Worm (Caenorhabditis elegans): ENCODE data around the gene K05F6.10.

Gene K05F6.10

DNA sequence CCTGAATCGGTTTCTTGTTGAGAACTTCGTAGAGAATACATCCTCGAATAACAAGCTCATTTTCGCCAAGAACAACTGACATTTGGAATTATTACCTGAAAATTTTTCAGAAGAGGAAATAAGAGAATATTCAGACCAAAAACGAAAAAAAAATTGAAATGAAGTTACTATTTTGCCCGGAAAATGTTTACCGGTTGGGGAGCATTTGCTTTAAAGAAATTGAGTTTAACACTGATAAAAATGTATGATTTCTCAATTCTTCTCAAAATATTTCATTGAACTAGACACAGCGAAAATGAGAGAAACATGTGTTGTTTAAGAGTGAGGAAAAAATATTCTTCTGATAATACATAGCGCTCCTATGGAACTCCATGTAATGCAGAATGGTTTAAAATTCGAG lies 40.5 kb upstream of the K05F6.10 start, which contains the start of gene fbxa-165:
Gene fbxa-165 (minus strand): TSS at position 101 of the 400 bp plus-strand sequence.
- no peak for TF ChIP-seq ceh-16 (tag; optimal IDR thresholded peaks at IDR 0.05)
- no peak for TF ChIP-seq R02D3.7 (tag; optimal IDR thresholded peaks at IDR 0.05)
- no peak for TF ChIP-seq ztf-4 (tag; optimal IDR thresholded peaks at IDR 0.05)
- TF ChIP-seq ceh-82 (tag; optimal IDR thresholded peaks at IDR 0.05) = no peak
- no peak for TF ChIP-seq nhr-25 (tag; optimal IDR thresholded peaks at IDR 0.05)
- TF ChIP-seq nhr-77 (tag; optimal IDR thresholded peaks at IDR 0.05) = no peak
- TF ChIP-seq nhr-12 (tag; optimal IDR thresholded peaks at IDR 0.05) = no peak
- no peak for TF ChIP-seq peb-1 (tag; optimal IDR thresholded peaks at IDR 0.05)
- no peak for TF ChIP-seq ZK546.5 (tag; optimal IDR thresholded peaks at IDR 0.05)
- no peak for TF ChIP-seq nhr-10 (tag; optimal IDR thresholded peaks at IDR 0.05)
- TF ChIP-seq blmp-1 (tag; optimal IDR thresholded peaks at IDR 0.05; ENCODE audit: insufficient read depth) = no peak
- no peak for TF ChIP-seq mbf-1 (tag; optimal IDR thresholded peaks at IDR 0.05)
- no peak for TF ChIP-seq ztf-1 (GFP tag; conservative IDR thresholded peaks at IDR 0.05)

DNA sequence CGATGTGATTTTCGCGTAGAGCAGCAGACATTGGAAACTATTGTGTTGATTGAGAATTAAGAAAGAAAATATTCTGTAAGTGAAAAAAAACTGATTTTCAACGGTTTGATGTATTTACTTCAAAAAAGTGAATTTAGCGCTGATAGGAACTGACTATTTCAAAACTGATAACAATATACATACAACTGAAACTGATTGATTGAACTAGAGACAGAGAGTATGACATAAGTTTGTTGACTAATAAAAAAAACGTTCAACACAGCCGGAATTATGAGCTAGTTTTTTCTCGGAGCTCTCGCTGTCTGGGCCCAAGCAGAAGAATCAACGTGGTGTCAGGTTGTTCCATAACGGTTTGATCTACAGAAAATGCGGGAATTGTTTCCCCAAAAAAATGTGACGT lies 38.0 kb upstream of the K05F6.10 start, which contains the start of gene fbxa-164:
Gene fbxa-164 (minus strand): TSS at position 101 of the 400 bp plus-strand sequence.
- TF ChIP-seq ztf-1 (GFP tag; conservative IDR thresholded peaks at IDR 0.05) (no peak), R02D3.7 (tag; optimal IDR thresholded peaks at IDR 0.05) (no peak), nhr-23 (tag; optimal IDR thresholded peaks at IDR 0.05) (no peak), crh-2 (tag; optimal IDR thresholded peaks at IDR 0.05) (no peak), nhr-21 (tag; optimal IDR thresholded peaks at IDR 0.05) (no peak)

DNA sequence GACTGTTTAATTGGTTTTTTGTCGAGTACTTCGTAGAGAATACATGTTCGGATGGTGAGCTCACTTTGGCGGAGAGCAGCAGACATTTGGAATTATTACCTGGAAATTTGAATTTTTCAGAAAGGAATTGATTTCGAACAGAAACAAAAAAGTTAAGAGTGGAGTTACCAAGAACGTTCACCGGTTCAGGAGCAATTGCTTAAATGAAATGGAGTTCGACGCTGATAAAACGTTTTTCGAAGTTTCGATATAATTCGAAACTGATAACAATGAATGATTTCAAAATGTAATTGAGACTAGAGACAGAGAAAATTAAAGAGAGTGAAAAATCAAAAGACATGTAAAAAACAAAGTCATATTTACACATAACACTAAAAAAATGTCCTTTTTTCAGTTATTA lies 34.7 kb upstream of the K05F6.10 start, which contains the start of gene fbxa-163:
Gene fbxa-163 (minus strand): TSS at position 101 of the 400 bp plus-strand sequence.
- TF ChIP-seq alr-1 (tag; optimal IDR thresholded peaks at IDR 0.05) (no peak), elt-3 (tag; optimal IDR thresholded peaks at IDR 0.05) (no peak), ceh-16 (tag; optimal IDR thresholded peaks at IDR 0.05) (no peak), lsy-2 (tag; optimal IDR thresholded peaks at IDR 0.05) (no peak), ztf-1 (GFP tag; conservative IDR thresholded peaks at IDR 0.05) (no peak), unc-39 (tag; optimal IDR thresholded peaks at IDR 0.05) (no peak), ZK546.5 (tag; optimal IDR thresholded peaks at IDR 0.05) (no peak), nhr-12 (tag; optimal IDR thresholded peaks at IDR 0.05) (no peak), ceh-82 (tag; optimal IDR thresholded peaks at IDR 0.05) (no peak), nhr-23 (tag; optimal IDR thresholded peaks at IDR 0.05) (no peak), elt-1 (tag; optimal IDR thresholded peaks at IDR 0.05) (no peak), nhr-237 (tag; optimal IDR thresholded peaks at IDR 0.05) (no peak), R02D3.7 (tag; optimal IDR thresholded peaks at IDR 0.05) (no peak), blmp-1 (tag; optimal IDR thresholded peaks at IDR 0.05; ENCODE audit: insufficient read depth) (no peak), sem-4 (tag; optimal IDR thresholded peaks at IDR 0.05) (no peak), lin-11 (tag; optimal IDR thresholded peaks at IDR 0.05) (no peak), fos-1 (tag; optimal IDR thresholded peaks at IDR 0.05) (no peak), dmd-4 (tag; optimal IDR thresholded peaks at IDR 0.05) (no peak), sma-3 (GFP tag; optimal IDR thresholded peaks at IDR 0.05) (no peak), nhr-21 (tag; optimal IDR thresholded peaks at IDR 0.05) (no peak)

DNA sequence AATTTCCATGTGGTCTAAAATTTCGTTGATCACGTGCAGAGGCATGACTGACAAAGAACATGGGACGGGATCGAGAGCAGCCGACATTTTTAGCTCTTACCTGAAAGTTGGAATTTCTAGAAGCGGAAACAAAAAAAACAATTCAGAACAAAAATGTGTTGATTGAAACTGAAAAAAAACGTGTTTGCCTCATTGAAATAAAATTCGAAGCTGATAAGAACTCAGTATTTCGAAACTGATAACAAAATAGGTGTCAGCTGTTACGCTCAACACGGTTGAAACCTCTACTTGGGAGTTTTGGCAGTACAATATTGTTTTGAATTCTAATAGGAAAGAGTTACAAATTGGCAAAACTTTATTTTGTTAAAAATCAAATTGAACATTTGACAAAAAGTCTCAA lies 33.0 kb upstream of the K05F6.10 start:
- no peak for TF ChIP-seq ztf-11 (tag; optimal IDR thresholded peaks at IDR 0.05)
- no peak for TF ChIP-seq nhr-6 (tag; optimal IDR thresholded peaks at IDR 0.05)
- peak; percentile 59 for TF ChIP-seq fos-1 (tag; optimal IDR thresholded peaks at IDR 0.05)
- no peak for TF ChIP-seq ztf-1 (GFP tag; conservative IDR thresholded peaks at IDR 0.05)
- TF ChIP-seq unc-62 (GFP tag; optimal IDR thresholded peaks at IDR 0.05) = no peak
- TF ChIP-seq alr-1 (tag; optimal IDR thresholded peaks at IDR 0.05) = no peak
- no peak for TF ChIP-seq ceh-16 (tag; optimal IDR thresholded peaks at IDR 0.05)
- peak; percentile 3 for TF ChIP-seq crh-2 (tag; optimal IDR thresholded peaks at IDR 0.05)

DNA sequence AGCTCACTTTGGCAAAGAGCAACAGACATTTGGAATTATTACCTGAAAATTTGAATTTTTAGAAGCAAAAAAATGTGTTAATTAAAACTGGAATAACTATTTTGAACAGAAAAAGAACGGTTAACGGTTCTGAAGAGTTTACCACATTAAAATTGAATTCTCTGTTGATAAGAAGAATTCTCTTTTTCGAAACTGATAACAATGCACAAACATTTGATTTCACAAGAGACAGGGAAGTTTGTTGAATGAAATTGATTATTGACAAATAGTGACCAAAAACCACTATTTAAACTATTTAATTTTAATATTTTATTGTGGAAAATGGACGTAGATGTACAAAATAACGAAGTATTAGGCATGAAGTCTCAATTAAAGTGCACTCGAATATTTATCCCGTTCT lies 31.6 kb upstream of the K05F6.10 start:
- no peak for TF ChIP-seq nhr-11 (tag; optimal IDR thresholded peaks at IDR 0.05)
- peak; percentile 71 for TF ChIP-seq fos-1 (tag; optimal IDR thresholded peaks at IDR 0.05)

DNA sequence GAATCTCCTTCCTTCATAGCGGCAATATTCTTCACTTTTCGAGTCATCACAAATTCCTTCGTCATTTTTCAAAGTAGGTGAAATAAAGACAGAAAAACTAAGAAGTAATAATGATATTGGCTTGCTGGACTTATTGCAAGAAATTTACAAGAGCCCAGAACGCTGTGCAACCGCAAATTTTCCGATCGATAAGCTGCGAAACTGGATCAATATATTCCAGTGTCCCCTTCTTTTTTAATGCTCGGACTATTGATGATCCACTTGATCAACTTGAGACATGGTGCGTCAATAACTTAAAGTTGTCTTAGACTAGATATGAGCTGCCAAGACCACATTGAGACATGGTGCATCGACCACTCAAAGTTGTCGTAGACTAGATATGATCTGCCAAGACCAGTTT lies 30.1 kb upstream of the K05F6.10 start, which contains the start of gene bath-33:
Gene bath-33 (minus strand): TSS at position 101 of the 400 bp plus-strand sequence.
- no peak for TF ChIP-seq sma-9 (GFP tag; optimal IDR thresholded peaks at IDR 0.05)
- no peak for TF ChIP-seq sma-9 (tag; optimal IDR thresholded peaks at IDR 0.05)
- TF ChIP-seq elt-3 (tag; optimal IDR thresholded peaks at IDR 0.05) = no peak
- TF ChIP-seq lin-11 (tag; optimal IDR thresholded peaks at IDR 0.05) = no peak
- TF ChIP-seq ztf-1 (GFP tag; conservative IDR thresholded peaks at IDR 0.05) = no peak
- no peak for TF ChIP-seq Y55F3AM.14 (GFP tag; optimal IDR thresholded peaks at IDR 0.05)
- no peak for TF ChIP-seq lsy-2 (tag; optimal IDR thresholded peaks at IDR 0.05)
- TF ChIP-seq nhr-11 (tag; optimal IDR thresholded peaks at IDR 0.05) = no peak
- TF ChIP-seq nhr-12 (tag; optimal IDR thresholded peaks at IDR 0.05) = no peak
- no peak for TF ChIP-seq mbf-1 (tag; optimal IDR thresholded peaks at IDR 0.05)
- TF ChIP-seq egl-27 (tag; optimal IDR thresholded peaks at IDR 0.05) = no peak
- TF ChIP-seq skn-1 (tag; optimal IDR thresholded peaks at IDR 0.05) = no peak
- TF ChIP-seq nhr-25 (tag; optimal IDR thresholded peaks at IDR 0.05) = no peak
- TF ChIP-seq aly-2 (tag; optimal IDR thresholded peaks at IDR 0.05) = no peak
- no peak for TF ChIP-seq nhr-10 (tag; optimal IDR thresholded peaks at IDR 0.05)
- no peak for TF ChIP-seq lin-13 (GFP tag; optimal IDR thresholded peaks at IDR 0.05)

Data from whole organism, L2 larva.